Fruit fly (Drosophila melanogaster) whole organism, prepupa: ENCODE measurements around the gene Non3.

Experiments used
- CG10631 ChIP-seq: fragments of 200-800 bp; sonication (Bioruptor generic); optimal IDR thresholded peaks from 2 replicates; lab custom pipeline; 2016; ENCODE audit warnings: missing biosample characterization, missing genetic modification characterization
- CG11902 ChIP-seq: fragments of 200-800 bp; sonication (Bioruptor generic); optimal IDR thresholded peaks from 3 replicates; lab custom pipeline; 2016; ENCODE audit warnings: missing biosample characterization, missing genetic modification characterization
- CG16779 ChIP-seq: fragments of 200-800 bp; sonication (Bioruptor generic); optimal IDR thresholded peaks from 3 replicates; lab custom pipeline; 2017; ENCODE audit warnings: missing biosample characterization, mild to moderate bottlenecking, missing genetic modification characterization
- CG3032 ChIP-seq: fragments of 200-800 bp; optimal IDR thresholded peaks from 2 replicates; lab custom pipeline; 2019; ENCODE audit warnings: missing biosample characterization, mild to moderate bottlenecking, missing genetic modification characterization, moderate library complexity
- CG31627 ChIP-seq: fragments of 200-800 bp; sonication (Bioruptor generic); optimal IDR thresholded peaks from 3 replicates; lab custom pipeline; 2016; ENCODE audit warnings: missing biosample characterization, missing genetic modification characterization
- CG32006 ChIP-seq: fragments of 200-800 bp; sonication (Bioruptor generic); optimal IDR thresholded peaks from 3 replicates; lab custom pipeline; 2017; ENCODE audit warnings: missing biosample characterization, mild to moderate bottlenecking, missing genetic modification characterization
- CG34406 ChIP-seq: fragments of 200-800 bp; sonication (Bioruptor generic); optimal IDR thresholded peaks from 3 replicates; lab custom pipeline; 2016; ENCODE audit warnings: missing biosample characterization, missing genetic modification characterization
- CG3919 ChIP-seq: fragments of 200-800 bp; sonication (Bioruptor generic); optimal IDR thresholded peaks from 3 replicates; lab custom pipeline; 2016; ENCODE audit warnings: missing biosample characterization, missing genetic modification characterization
- CG4318 ChIP-seq: fragments of 200-800 bp; sonication (Bioruptor generic); optimal IDR thresholded peaks from 3 replicates; lab custom pipeline; 2017; ENCODE audit warnings: missing biosample characterization, mild to moderate bottlenecking, missing genetic modification characterization
- CG6854 ChIP-seq: fragments of 200-800 bp; sonication (Bioruptor generic); optimal IDR thresholded peaks from 2 replicates; lab custom pipeline; 2017; ENCODE audit warnings: missing biosample characterization, mild to moderate bottlenecking, missing genetic modification characterization
- CG7368 ChIP-seq: fragments of 200-800 bp; sonication (Bioruptor generic); optimal IDR thresholded peaks from 3 replicates; lab custom pipeline; 2016; ENCODE audit warnings: missing biosample characterization, missing genetic modification characterization
- CG8119 ChIP-seq: fragments of 200-800 bp; sonication (Bioruptor generic); IDR thresholded peaks from 3 replicates; pipeline ENCODE4 v1.3.6; 2022; ENCODE audit warnings: missing biosample characterization, missing genetic modification characterization
- CG8319 ChIP-seq: fragments of 200-800 bp; sonication (Bioruptor generic); optimal IDR thresholded peaks from 3 replicates; lab custom pipeline; 2016; ENCODE audit warnings: missing biosample characterization, missing genetic modification characterization
- CG8632 ChIP-seq: fragments of 200-800 bp; sonication (Bioruptor generic); optimal IDR thresholded peaks from 3 replicates; lab custom pipeline; 2016; ENCODE audit warnings: missing biosample characterization, missing genetic modification characterization
- Eip78C ChIP-seq: fragments of 200-800 bp; sonication (Bioruptor generic); peaks from one replicate; lab custom pipeline; 2016; ENCODE audit warnings: missing biosample characterization, missing genetic modification characterization
- Ets21C ChIP-seq: fragments of 200-800 bp; sonication (Bioruptor generic); optimal IDR thresholded peaks from 3 replicates; lab custom pipeline; 2016; ENCODE audit warnings: missing biosample characterization, missing genetic modification characterization
- Ets96B ChIP-seq: fragments of 200-800 bp; optimal IDR thresholded peaks from 2 replicates; lab custom pipeline; 2019; ENCODE audit warnings: missing biosample characterization, mild to moderate bottlenecking, missing genetic modification characterization, moderate library complexity
- Hr39 ChIP-seq: fragments of 200-800 bp; sonication (Bioruptor generic); optimal IDR thresholded peaks from 2 replicates; lab custom pipeline; 2016; ENCODE audit warnings: missing biosample characterization, missing genetic modification characterization
- Hr4 ChIP-seq: fragments of 200-800 bp; sonication (Bioruptor generic); optimal IDR thresholded peaks from 3 replicates; lab custom pipeline; 2016; ENCODE audit warnings: missing biosample characterization, missing genetic modification characterization
- Lpt ChIP-seq: fragments of 200-800 bp; sonication (Bioruptor generic); optimal IDR thresholded peaks from 3 replicates; lab custom pipeline; 2016; ENCODE audit warnings: missing biosample characterization, missing genetic modification characterization
- Met ChIP-seq: fragments of 200-800 bp; sonication (Bioruptor generic); optimal IDR thresholded peaks from 3 replicates; lab custom pipeline; 2016; ENCODE audit warnings: missing biosample characterization, missing genetic modification characterization
- OdsH ChIP-seq: fragments of 200-800 bp; sonication (Bioruptor generic); optimal IDR thresholded peaks from 3 replicates; lab custom pipeline; 2016; ENCODE audit warnings: missing biosample characterization, missing genetic modification characterization
- Smox ChIP-seq: fragments of 200-800 bp; sonication (Bioruptor generic); optimal IDR thresholded peaks from 3 replicates; lab custom pipeline; 2016; ENCODE audit warnings: missing biosample characterization, missing genetic modification characterization
- Sox102F ChIP-seq: fragments of 200-800 bp; sonication (Bioruptor generic); optimal IDR thresholded peaks from 2 replicates; lab custom pipeline; 2016; ENCODE audit warnings: missing biosample characterization, mild to moderate bottlenecking, missing genetic modification characterization
- Sox14 ChIP-seq: fragments of 200-800 bp; sonication (Bioruptor generic); optimal IDR thresholded peaks from 3 replicates; lab custom pipeline; 2016; ENCODE audit warnings: missing biosample characterization, missing genetic modification characterization
- achi ChIP-seq: fragments of 200-800 bp; sonication (Bioruptor generic); optimal IDR thresholded peaks from 3 replicates; lab custom pipeline; 2016; ENCODE audit warnings: missing biosample characterization, missing genetic modification characterization
- acj6 ChIP-seq: fragments of 200-800 bp; sonication (Bioruptor generic); optimal IDR thresholded peaks from 3 replicates; lab custom pipeline; 2016; ENCODE audit warnings: missing biosample characterization, missing genetic modification characterization
- cyc ChIP-seq: fragments of 200-800 bp; sonication (Bioruptor generic); optimal IDR thresholded peaks from 3 replicates; lab custom pipeline; 2016; ENCODE audit warnings: missing biosample characterization, missing genetic modification characterization
- dsx ChIP-seq: fragments of 200-800 bp; optimal IDR thresholded peaks from 3 replicates; lab custom pipeline; 2019; ENCODE audit warnings: missing biosample characterization, mild to moderate bottlenecking, missing genetic modification characterization, moderate library complexity; ENCODE audit not compliant: poor library complexity, severe bottlenecking
- esn ChIP-seq: fragments of 200-800 bp; sonication (Bioruptor generic); optimal IDR thresholded peaks from 2 replicates; lab custom pipeline; 2016; ENCODE audit warnings: missing biosample characterization, mild to moderate bottlenecking, missing genetic modification characterization, moderate library complexity
- fd59A ChIP-seq: fragments of 200-800 bp; sonication (Bioruptor generic); optimal IDR thresholded peaks from 2 replicates; lab custom pipeline; 2017; ENCODE audit warnings: missing biosample characterization, mild to moderate bottlenecking, missing genetic modification characterization, missing genetic modification reagents
- fd85E ChIP-seq: fragments of 200-800 bp; sonication (Bioruptor generic); optimal IDR thresholded peaks from 3 replicates; lab custom pipeline; 2016; ENCODE audit warnings: missing biosample characterization, missing genetic modification characterization
- fkh ChIP-seq: fragments of 200-800 bp; sonication (Bioruptor generic); optimal IDR thresholded peaks from 3 replicates; lab custom pipeline; 2017; ENCODE audit warnings: missing biosample characterization, mild to moderate bottlenecking, missing genetic modification characterization, moderate library complexity
- lz ChIP-seq: fragments of 200-800 bp; sonication (Bioruptor generic); optimal IDR thresholded peaks from 3 replicates; lab custom pipeline; 2016; ENCODE audit warnings: missing biosample characterization, missing genetic modification characterization
- net ChIP-seq: fragments of 200-800 bp; sonication (Bioruptor generic); optimal IDR thresholded peaks from 3 replicates; lab custom pipeline; 2016; ENCODE audit warnings: missing biosample characterization, missing genetic modification characterization
- pdm3 ChIP-seq: fragments of 200-800 bp; sonication (Bioruptor generic); optimal IDR thresholded peaks from 3 replicates; lab custom pipeline; 2016; ENCODE audit warnings: missing biosample characterization, missing genetic modification characterization
- salr ChIP-seq, 2 experiments: fragments of 200-800 bp; sonication (Bioruptor generic); optimal IDR thresholded peaks; 3 replicates each; lab custom pipeline; 2016 to 2018; ENCODE audit warnings: missing biosample characterization in 2 of 2, missing genetic modification characterization in 2 of 2, mild to moderate bottlenecking in 1 of 2
- spab ChIP-seq: fragments of 200-800 bp; sonication (Bioruptor generic); optimal IDR thresholded peaks from 2 replicates; lab custom pipeline; 2017; ENCODE audit warnings: missing biosample characterization, mild to moderate bottlenecking, missing genetic modification characterization, missing genetic modification reagents
- svp ChIP-seq: fragments of 200-800 bp; sonication (Bioruptor generic); peaks from one replicate; lab custom pipeline; 2016; ENCODE audit warnings: missing biosample characterization, missing genetic modification characterization
- topi ChIP-seq: fragments of 200-800 bp; sonication (Bioruptor generic); optimal IDR thresholded peaks from 3 replicates; lab custom pipeline; 2016; ENCODE audit warnings: missing biosample characterization, missing genetic modification characterization
- vri ChIP-seq: fragments of 200-800 bp; sonication (Bioruptor generic); optimal IDR thresholded peaks from 3 replicates; lab custom pipeline; 2016; ENCODE audit warnings: missing biosample characterization, mild to moderate bottlenecking, missing genetic modification characterization

Non3 gene

DNA sequence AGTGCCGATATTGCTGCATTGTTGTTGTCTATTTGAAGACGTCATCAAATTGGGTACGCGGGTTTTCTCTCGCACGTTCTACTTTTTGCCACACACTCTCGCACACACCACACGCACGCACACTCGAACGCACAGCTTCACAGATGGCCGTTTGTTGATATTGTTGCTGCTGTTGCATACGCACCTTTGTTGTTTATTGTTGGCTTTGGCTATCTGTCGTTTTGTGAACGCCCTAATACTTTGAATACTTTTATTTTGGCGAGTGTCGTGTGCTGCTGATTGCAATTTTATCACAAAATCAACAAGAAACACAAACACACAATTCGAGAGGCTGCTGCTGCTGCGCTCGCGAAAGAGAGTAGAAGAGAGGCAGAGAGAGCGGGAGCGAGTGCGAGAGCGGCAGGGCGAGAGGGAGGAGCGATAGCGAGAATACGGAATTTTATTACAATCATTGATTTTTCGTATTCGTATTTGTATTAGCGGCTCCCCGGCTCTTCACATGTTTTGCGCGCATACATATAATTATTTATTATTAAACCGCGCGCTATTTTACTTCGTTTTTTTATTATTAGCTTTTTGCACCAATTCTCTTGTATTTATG, 24.9 kb upstream of the Non3 start (continued):
- peak; percentile 72 for TF ChIP-seq Eip78C (GFP tag; lab: Kevin White, UChicago)
- TF ChIP-seq topi (GFP tag; lab: Kevin White, UChicago) = peak; percentile 17
- no peak for TF ChIP-seq CG8319 (GFP tag; lab: Kevin White, UChicago)
- TF ChIP-seq CG11902 (GFP tag; lab: Kevin White, UChicago) = no peak
- no peak for TF ChIP-seq achi (GFP tag; lab: Kevin White, UChicago)
- TF ChIP-seq fd59A (GFP tag; lab: Kevin White, UChicago) = no peak
- TF ChIP-seq CG3032 (tag; lab: Kevin White, UChicago) = peak; percentile 12
- TF ChIP-seq CG4318 (GFP tag; lab: Kevin White, UChicago) = no peak

DNA sequence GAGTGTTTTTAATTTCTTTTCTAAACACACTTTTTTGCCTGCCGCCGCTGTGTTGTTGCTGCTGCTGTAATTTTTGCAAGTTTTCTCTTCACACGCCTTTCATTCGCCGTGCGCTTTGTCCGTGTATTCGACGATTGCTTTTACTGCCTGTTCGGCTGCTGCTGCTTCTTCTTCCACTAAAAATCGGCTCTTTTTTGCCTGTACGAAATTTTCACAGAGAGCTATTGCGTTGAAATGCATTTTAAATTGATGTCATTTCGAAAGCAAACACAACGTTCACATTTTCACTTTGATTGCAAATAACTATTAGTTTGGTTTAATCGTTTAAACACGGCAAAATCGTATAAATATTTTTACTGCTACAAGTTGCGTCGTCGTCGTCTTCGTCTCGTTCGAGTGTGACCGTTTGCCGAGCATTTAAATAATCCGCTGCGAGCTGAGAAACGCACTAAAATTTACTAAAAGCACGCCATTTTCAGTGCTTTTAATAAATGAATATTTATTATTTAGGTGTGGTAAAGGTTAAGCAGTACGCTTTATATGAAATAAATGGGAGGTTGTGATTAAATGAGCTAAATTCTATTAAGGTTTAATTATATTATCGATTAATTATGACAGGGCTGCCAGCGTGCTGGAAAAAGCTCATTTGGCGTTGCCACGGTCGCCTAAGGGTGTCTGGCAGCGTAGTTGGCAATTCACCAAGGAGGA, 24.2 kb upstream of the Non3 start, which contains the start of the genes Ssdp and CG7985:
Gene Ssdp, minus strand, starts transcription at position 419 of the 708 bp plus-strand sequence.
Gene CG7985, plus strand, starts transcription at position 681 of the 708 bp plus-strand sequence.
- TF ChIP-seq vri (no peak), pdm3 (GFP tag; lab: Kevin White, UChicago) (peak; percentile 23), Smox (GFP tag; lab: Kevin White, UChicago) (peak; percentile 11), Met (GFP tag; lab: Kevin White, UChicago) (peak; percentile 11), CG6854 (GFP tag; lab: Kevin White, UChicago) (peak; percentile 14), achi (GFP tag; lab: Kevin White, UChicago) (no peak), OdsH (no peak)

dm6 chr3R:18199885-18200249, 23.7 kb upstream of the Non3 start:
- no peak for TF ChIP-seq Hr39 (GFP tag; lab: Kevin White, UChicago)
- TF ChIP-seq dsx (GFP tag; lab: Kevin White, UChicago) = peak; percentile 89

- TF ChIP-seq fd85E (GFP tag; lab: Kevin White, UChicago) (no peak), fd59A (GFP tag; lab: Kevin White, UChicago) (no peak), cyc (no peak), net (no peak)
Measured at dm6 chr3R:18208479-18208878, 15.0 kb upstream of the Non3 start, which contains the start of gene CG44158. Gene CG44158 (plus strand): TSS chr3R:18208779.

dm6 chr3R:18215300-18215699, 8.2 kb upstream of the Non3 start:
- peak; percentile 55 for TF ChIP-seq Hr4 (GFP tag; lab: Kevin White, UChicago)
- peak; percentile 43 for TF ChIP-seq topi (GFP tag; lab: Kevin White, UChicago)
- TF ChIP-seq esn (GFP tag; lab: Kevin White, UChicago) = peak; percentile 61
- no peak for TF ChIP-seq CG34406 (GFP tag; lab: Kevin White, UChicago)
- TF ChIP-seq Ets21C = peak; percentile 43
- no peak for TF ChIP-seq spab (GFP tag; lab: Kevin White, UChicago)
- TF ChIP-seq CG8119 (GFP tag; lab: Robert Waterston, UW) = 0 out of 3 replicates have a peak, but pooled peaks have one; percentile 17
- peak; percentile 32 for TF ChIP-seq Sox14 (GFP tag; lab: Kevin White, UChicago)
- no peak for TF ChIP-seq CG8632
- peak in 1 of 2 experiments; percentile 5 for TF ChIP-seq salr (GFP tag; optimal IDR thresholded peaks at IDR 0.05; lab: Kevin White, UChicago)
- TF ChIP-seq acj6 = peak; percentile 44
- TF ChIP-seq pdm3 (GFP tag; lab: Kevin White, UChicago) = peak; percentile 63
- TF ChIP-seq achi (GFP tag; lab: Kevin White, UChicago) = peak; percentile 28
- peak; percentile 40 for TF ChIP-seq CG32006 (GFP tag; lab: Kevin White, UChicago)
- peak; percentile 67 for TF ChIP-seq Hr39 (GFP tag; lab: Kevin White, UChicago)
- peak; percentile 47 for TF ChIP-seq Smox (GFP tag; lab: Kevin White, UChicago)
- TF ChIP-seq CG3919 (GFP tag; lab: Kevin White, UChicago) = no peak
- TF ChIP-seq CG16779 = no peak
- no peak for TF ChIP-seq Ets96B
- peak; percentile 50 for TF ChIP-seq cyc
- peak; percentile 58 for TF ChIP-seq CG31627 (GFP tag; lab: Kevin White, UChicago)
- peak; percentile 28 for TF ChIP-seq Sox102F
- no peak for TF ChIP-seq vri
- TF ChIP-seq svp (GFP tag; lab: Kevin White, UChicago) = peak; percentile 81
- TF ChIP-seq Met (GFP tag; lab: Kevin White, UChicago) = peak; percentile 58
- TF ChIP-seq CG10631 = peak; percentile 8
- TF ChIP-seq lz (GFP tag; lab: Kevin White, UChicago) = peak; percentile 63
- no peak for TF ChIP-seq fkh (GFP tag; lab: Kevin White, UChicago)
- TF ChIP-seq Eip78C (GFP tag; lab: Kevin White, UChicago) = no peak
- no peak for TF ChIP-seq CG7368 (GFP tag; lab: Kevin White, UChicago)
- TF ChIP-seq Lpt (GFP tag; lab: Kevin White, UChicago) = peak; percentile 28
